Worm (Caenorhabditis elegans) whole organism, L4 larva: ENCODE measurements around the gene Y54G2A.37.

Experiments
- mxl-2 ChIP-seq: fragments of 200-800 bp; sonication (Bioruptor generic); conservative IDR thresholded peaks from 2 replicates; pipeline ENCODE4 v1.3.6; 2022; ENCODE audit warnings: missing genetic modification reagents, missing genetic modification characterization, missing compliant biosample characterization
- nhr-48 ChIP-seq: sonication (generic microtip); optimal IDR thresholded peaks from 2 replicates; lab custom pipeline; 2016; ENCODE audit warnings: mild to moderate bottlenecking, missing genetic modification characterization, missing compliant biosample characterization
- snpc-4 ChIP-seq: fragments of 150-350 bp; optimal IDR thresholded peaks from 2 replicates; lab custom pipeline; 2014; ENCODE audit warnings: missing biosample characterization, missing genetic modification characterization

DNA sequence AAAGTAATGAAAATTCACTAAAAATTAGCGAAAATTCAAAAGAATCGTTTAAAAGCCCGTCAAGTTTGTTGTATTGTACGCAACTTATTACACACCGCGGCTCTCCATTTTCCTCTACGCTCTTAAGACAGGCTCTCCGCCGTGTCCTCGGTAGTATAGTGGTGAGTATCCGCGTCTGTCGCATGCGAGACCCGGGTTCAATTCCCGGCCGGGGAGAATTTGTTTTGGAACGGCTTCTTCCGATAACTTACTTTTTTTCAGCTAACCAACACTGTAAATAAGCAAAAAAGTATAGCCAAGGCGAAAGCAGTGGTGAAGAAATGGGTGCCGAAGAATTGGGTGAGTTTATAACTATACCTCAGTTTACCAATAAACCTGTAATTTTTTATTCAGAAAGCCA lies 18.3 kb upstream of the Y54G2A.37 start:
- TF ChIP-seq mxl-2 (GFP tag; lab: Robert Waterston, UW) = no peak
- no peak for TF ChIP-seq nhr-48
- no peak for TF ChIP-seq snpc-4 (tag; lab: Kevin White, UChicago)
